Worm (Caenorhabditis elegans) whole organism, mixed stage, embryonic: ENCODE measurements around the gene C16D9.8.

ENCODE experiments used
- bed-3 ChIP-seq: fragments of 200-800 bp; sonication (Bioruptor generic); optimal IDR thresholded peaks from 3 replicates; lab custom pipeline; 2018; ENCODE audit warnings: mild to moderate bottlenecking, missing genetic modification characterization, moderate library complexity, missing compliant biosample characterization
- blmp-1 ChIP-seq: fragments of 150-350 bp; optimal IDR thresholded peaks from 2 replicates; lab custom pipeline; 2014; ENCODE audit warnings: missing biosample characterization, missing genetic modification characterization
- ceh-39 ChIP-seq: fragments of 150-350 bp; optimal IDR thresholded peaks from 2 replicates; lab custom pipeline; 2014; ENCODE audit warnings: missing biosample characterization, missing genetic modification characterization
- ceh-43 ChIP-seq: fragments of 200-800 bp; sonication (Bioruptor generic); optimal IDR thresholded peaks from 2 replicates; lab custom pipeline; 2018; ENCODE audit warnings: mild to moderate bottlenecking, missing genetic modification characterization, moderate library complexity, missing compliant biosample characterization
- ceh-83 ChIP-seq: fragments of 200-800 bp; sonication (Bioruptor generic); optimal IDR thresholded peaks from 2 replicates; lab custom pipeline; 2018; ENCODE audit warnings: mild to moderate bottlenecking, missing genetic modification characterization, missing compliant biosample characterization
- ces-1 ChIP-seq: fragments of 150-350 bp; optimal IDR thresholded peaks from 2 replicates; lab custom pipeline; 2014; ENCODE audit warnings: missing biosample characterization, missing genetic modification reagents, missing genetic modification characterization
- cnd-1 ChIP-seq: fragments of 200-800 bp; sonication (Bioruptor generic); optimal IDR thresholded peaks from 2 replicates; lab custom pipeline; 2018; ENCODE audit warnings: mild to moderate bottlenecking, missing genetic modification characterization, missing compliant biosample characterization
- drap-1 ChIP-seq: fragments of 200-800 bp; sonication (Bioruptor generic); optimal IDR thresholded peaks from 3 replicates; lab custom pipeline; 2018; ENCODE audit warnings: mild to moderate bottlenecking, missing genetic modification characterization, missing compliant biosample characterization
- elt-1 ChIP-seq: sonication (generic microtip); optimal IDR thresholded peaks from 2 replicates; lab custom pipeline; 2017; ENCODE audit warnings: missing genetic modification characterization, mild to moderate bottlenecking, missing compliant biosample characterization, antibody characterized with exemption, moderate library complexity, borderline replicate concordance; ENCODE audit not compliant: insufficient read depth
- elt-3 ChIP-seq: fragments of 150-350 bp; optimal IDR thresholded peaks from 2 replicates; lab custom pipeline; 2014; ENCODE audit warnings: missing biosample characterization, missing genetic modification characterization
- flh-1 ChIP-seq: fragments of 200-800 bp; sonication (Bioruptor generic); optimal IDR thresholded peaks from 2 replicates; lab custom pipeline; 2018; ENCODE audit warnings: mild to moderate bottlenecking, missing genetic modification characterization, moderate library complexity, missing compliant biosample characterization
- hlh-1 ChIP-seq: fragments of 150-350 bp; optimal IDR thresholded peaks from 2 replicates; lab custom pipeline; 2014; ENCODE audit warnings: missing biosample characterization, missing genetic modification reagents, missing genetic modification characterization
- lin-13 ChIP-seq: fragments of 150-350 bp; optimal IDR thresholded peaks from 2 replicates; lab custom pipeline; 2014; ENCODE audit warnings: missing biosample characterization, missing genetic modification characterization
- lin-32 ChIP-seq: fragments of 200-800 bp; sonication (Bioruptor generic); optimal IDR thresholded peaks from 2 replicates; lab custom pipeline; 2018; ENCODE audit warnings: mild to moderate bottlenecking, missing genetic modification characterization, missing compliant biosample characterization
- lsy-2 ChIP-seq: fragments of 150-350 bp; optimal IDR thresholded peaks from 2 replicates; lab custom pipeline; 2014; ENCODE audit warnings: missing biosample characterization, missing genetic modification characterization
- mep-1 ChIP-seq: fragments of 150-350 bp; optimal IDR thresholded peaks from 2 replicates; lab custom pipeline; 2017; ENCODE audit warnings: missing biosample characterization, missing genetic modification reagents, missing genetic modification characterization, inconsistent platforms
- mls-2 ChIP-seq: sonication (generic microtip); optimal IDR thresholded peaks from 2 replicates; lab custom pipeline; 2016; ENCODE audit warnings: mild to moderate bottlenecking, missing genetic modification characterization, moderate library complexity, missing compliant biosample characterization
- nhr-12 ChIP-seq: fragments of 150-350 bp; optimal IDR thresholded peaks from 2 replicates; lab custom pipeline; 2014; ENCODE audit warnings: missing biosample characterization, missing genetic modification characterization
- nhr-2 ChIP-seq: fragments of 150-350 bp; optimal IDR thresholded peaks from 2 replicates; lab custom pipeline; 2014; ENCODE audit warnings: missing biosample characterization, missing genetic modification characterization
- nhr-237 ChIP-seq: fragments of 150-350 bp; optimal IDR thresholded peaks from 2 replicates; lab custom pipeline; 2014; ENCODE audit warnings: missing biosample characterization, missing genetic modification characterization
- nhr-28 ChIP-seq: fragments of 150-350 bp; optimal IDR thresholded peaks from 2 replicates; lab custom pipeline; 2014; ENCODE audit warnings: missing biosample characterization, missing genetic modification characterization
- nhr-76 ChIP-seq: sonication (generic microtip); optimal IDR thresholded peaks from 2 replicates; lab custom pipeline; 2017; ENCODE audit warnings: missing biosample characterization, missing genetic modification characterization
- pha-4 ChIP-seq: fragments of 150-350 bp; optimal IDR thresholded peaks from 2 replicates; lab custom pipeline; 2018; ENCODE audit warnings: missing biosample characterization, missing genetic modification reagents, missing genetic modification characterization
- sem-2 ChIP-seq: fragments of 200-800 bp; sonication (Bioruptor generic); optimal IDR thresholded peaks from 2 replicates; lab custom pipeline; 2018; ENCODE audit warnings: mild to moderate bottlenecking, missing genetic modification characterization, missing compliant biosample characterization
- snpc-4 ChIP-seq: fragments of 150-350 bp; optimal IDR thresholded peaks from 2 replicates; lab custom pipeline; 2014; ENCODE audit warnings: missing biosample characterization, missing genetic modification characterization
- sptf-1 ChIP-seq: sonication (generic microtip); optimal IDR thresholded peaks from 2 replicates; lab custom pipeline; 2017; ENCODE audit warnings: mild to moderate bottlenecking, missing genetic modification characterization, moderate library complexity, missing compliant biosample characterization
- tbx-8 ChIP-seq: fragments of 200-800 bp; sonication (Bioruptor generic); optimal IDR thresholded peaks from 2 replicates; lab custom pipeline; 2018; ENCODE audit warnings: mild to moderate bottlenecking, missing genetic modification characterization, moderate library complexity, missing compliant biosample characterization
- unc-120 ChIP-seq: sonication (generic microtip); optimal IDR thresholded peaks from 2 replicates; lab custom pipeline; 2017; ENCODE audit warnings: missing genetic modification characterization, missing compliant biosample characterization; ENCODE audit not compliant: poor library complexity, severe bottlenecking
- unc-39 ChIP-seq: fragments of 150-350 bp; optimal IDR thresholded peaks from 2 replicates; lab custom pipeline; 2014; ENCODE audit warnings: missing biosample characterization, missing genetic modification characterization
- unc-62 ChIP-seq: fragments of 150-350 bp; optimal IDR thresholded peaks from 2 replicates; lab custom pipeline; 2014; ENCODE audit warnings: missing biosample characterization, missing genetic modification reagents, missing genetic modification characterization
- zip-8 ChIP-seq: fragments of 150-350 bp; optimal IDR thresholded peaks from 2 replicates; lab custom pipeline; 2014; ENCODE audit warnings: missing biosample characterization, missing genetic modification characterization
- ztf-11 ChIP-seq: fragments of 150-350 bp; optimal IDR thresholded peaks from 2 replicates; lab custom pipeline; 2014; ENCODE audit warnings: missing biosample characterization, missing genetic modification characterization

C16D9.8 gene

DNA sequence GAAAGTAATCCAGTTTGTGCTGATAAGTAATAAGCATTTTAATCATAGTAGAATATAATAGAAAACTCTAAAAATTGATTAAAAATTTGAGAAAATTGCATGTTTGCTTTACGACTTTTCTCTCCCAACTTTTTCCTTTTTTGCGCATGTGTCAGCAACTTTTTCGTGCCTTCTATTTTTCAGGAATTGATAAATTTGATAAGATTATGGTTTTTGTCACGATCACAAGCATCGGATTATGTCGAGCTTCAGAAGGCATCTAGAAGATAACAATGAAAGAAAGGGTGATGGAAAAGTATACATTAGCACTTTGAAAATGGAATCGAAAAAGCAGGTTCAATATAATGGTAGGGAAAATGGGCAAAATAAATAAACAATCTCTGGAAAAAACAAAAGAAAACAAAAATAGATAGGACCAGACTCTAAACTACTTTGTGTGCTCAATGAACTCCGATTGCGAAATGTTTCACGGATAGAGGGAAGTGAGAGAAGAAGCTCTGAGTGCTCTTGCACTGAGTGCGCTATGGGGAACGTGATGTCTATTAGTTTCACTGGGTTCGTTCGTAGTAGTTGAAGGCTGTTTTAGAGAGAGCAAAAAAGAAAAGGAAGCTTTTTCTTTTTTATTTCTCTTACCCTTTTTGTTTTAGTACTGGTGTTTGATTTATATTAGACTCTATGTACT is 24.9 kb upstream of the C16D9.8 start:
- TF ChIP-seq zip-8 (tag; lab: Kevin White, UChicago) (no peak), ceh-83 (GFP tag; lab: Kevin White, UChicago) (no peak), blmp-1 (no peak), lsy-2 (tag; lab: Kevin White, UChicago) (no peak), nhr-76 (tag; lab: Kevin White, UChicago) (no peak), sptf-1 (tag; lab: Kevin White, UChicago) (no peak), unc-120 (no peak), flh-1 (GFP tag; lab: Kevin White, UChicago) (no peak), pha-4 (tag; lab: Kevin White, UChicago) (no peak), nhr-2 (tag; lab: Kevin White, UChicago) (no peak), lin-32 (GFP tag; lab: Kevin White, UChicago) (no peak), unc-39 (tag; lab: Kevin White, UChicago) (no peak), drap-1 (GFP tag; lab: Kevin White, UChicago) (no peak), mep-1 (no peak), elt-1 (no peak), ceh-39 (tag; lab: Kevin White, UChicago) (no peak), nhr-237 (no peak), ztf-11 (tag; lab: Kevin White, UChicago) (no peak)

DNA sequence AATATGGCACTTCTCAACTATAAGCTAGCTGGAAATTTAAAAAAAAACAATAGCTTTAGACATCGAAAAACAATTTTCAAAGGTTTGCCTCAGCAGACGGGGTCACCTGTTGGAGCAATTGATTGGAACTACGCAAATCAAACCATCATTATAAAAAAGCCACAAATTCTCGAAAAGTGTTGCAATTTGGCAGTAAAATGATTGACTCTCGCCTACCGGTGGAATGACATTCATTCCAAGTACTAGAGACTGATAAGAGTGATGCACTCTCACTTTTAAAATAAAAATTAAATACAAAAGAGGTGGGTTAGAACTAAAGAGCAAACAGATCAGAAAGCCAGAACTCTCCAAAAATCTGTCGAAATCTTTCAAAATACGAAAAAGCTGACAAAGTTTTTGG is 22.1 kb upstream of the C16D9.8 start:
- TF ChIP-seq cnd-1 (tag; lab: Kevin White, UChicago) (no peak), lin-32 (GFP tag; lab: Kevin White, UChicago) (no peak), lin-13 (tag; lab: Kevin White, UChicago) (no peak), unc-39 (tag; lab: Kevin White, UChicago) (no peak), ceh-83 (GFP tag; lab: Kevin White, UChicago) (no peak), hlh-1 (tag; lab: Kevin White, UChicago) (no peak), ces-1 (GFP tag; lab: Kevin White, UChicago) (no peak), elt-1 (no peak), pha-4 (tag; lab: Kevin White, UChicago) (no peak), snpc-4 (no peak), tbx-8 (no peak), ztf-11 (tag; lab: Kevin White, UChicago) (no peak), bed-3 (GFP tag; lab: Kevin White, UChicago) (no peak), blmp-1 (no peak), mep-1 (no peak), ceh-43 (GFP tag; lab: Kevin White, UChicago) (no peak), sptf-1 (tag; lab: Kevin White, UChicago) (no peak), nhr-12 (tag; lab: Kevin White, UChicago) (no peak), mls-2 (tag; lab: Kevin White, UChicago) (no peak), elt-3 (tag; lab: Kevin White, UChicago) (no peak)

- TF ChIP-seq bed-3 (GFP tag; lab: Kevin White, UChicago), result no peak
- TF ChIP-seq sptf-1 (tag; lab: Kevin White, UChicago), result no peak
- TF ChIP-seq nhr-2 (tag; lab: Kevin White, UChicago), result no peak
- TF ChIP-seq nhr-12 (tag; lab: Kevin White, UChicago), result no peak
- TF ChIP-seq tbx-8, result no peak
- TF ChIP-seq snpc-4, result no peak
- TF ChIP-seq lin-13 (tag; lab: Kevin White, UChicago), result no peak
- no peak for TF ChIP-seq mep-1
- TF ChIP-seq mls-2 (tag; lab: Kevin White, UChicago), result no peak
- TF ChIP-seq ceh-83 (GFP tag; lab: Kevin White, UChicago), result no peak
- TF ChIP-seq nhr-28, result no peak
- TF ChIP-seq unc-62, result no peak
- TF ChIP-seq ces-1 (GFP tag; lab: Kevin White, UChicago), result no peak
- TF ChIP-seq, all 35 proteins: peak for 0
These were observed 21.4 kb upstream of the C16D9.8 start, which contains the start of gene slc-17.5 for ce11 chrV:8284800-8285199. slc-17.5 (minus strand) TSS chrV:8284900.

DNA sequence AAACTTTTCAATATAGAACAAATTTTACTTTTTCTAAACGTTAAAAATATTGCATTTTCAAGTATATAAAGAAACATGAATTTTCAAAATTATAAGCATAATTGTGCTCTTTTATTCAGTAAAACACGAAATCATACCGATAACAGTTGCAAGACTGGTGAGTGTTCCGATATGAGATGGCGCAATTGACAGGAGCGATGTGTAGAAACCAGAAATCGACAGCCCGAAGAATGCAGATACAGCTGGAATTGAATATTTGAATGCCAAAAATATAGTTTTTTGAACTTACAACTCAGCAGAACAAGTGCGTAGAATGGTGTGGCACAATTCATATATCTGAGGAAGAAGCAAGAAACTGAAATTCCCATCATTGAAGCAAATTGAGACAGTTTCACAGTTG is 19.6 kb upstream of the C16D9.8 start:
- no peak for TF ChIP-seq nhr-2 (tag; lab: Kevin White, UChicago)
- no peak for TF ChIP-seq ceh-39 (tag; lab: Kevin White, UChicago)

ce11 chrV:8281646-8282045 is 18.3 kb upstream of the C16D9.8 start:
- TF ChIP-seq nhr-76 (tag; lab: Kevin White, UChicago), result no peak
- TF ChIP-seq pha-4 (tag; lab: Kevin White, UChicago), result no peak
- TF ChIP-seq nhr-28, result no peak
- no peak for TF ChIP-seq tbx-8
- TF ChIP-seq elt-3 (tag; lab: Kevin White, UChicago), result no peak
- TF ChIP-seq ces-1 (GFP tag; lab: Kevin White, UChicago), result no peak
- no peak for TF ChIP-seq elt-1
- no peak for TF ChIP-seq mep-1
- no peak for TF ChIP-seq ceh-39 (tag; lab: Kevin White, UChicago)
- TF ChIP-seq snpc-4, result no peak
- TF ChIP-seq unc-120, result no peak
- no peak for TF ChIP-seq mls-2 (tag; lab: Kevin White, UChicago)
- no peak for TF ChIP-seq hlh-1 (tag; lab: Kevin White, UChicago)
- no peak for TF ChIP-seq nhr-2 (tag; lab: Kevin White, UChicago)
- TF ChIP-seq drap-1 (GFP tag; lab: Kevin White, UChicago), result no peak
- TF ChIP-seq lin-32 (GFP tag; lab: Kevin White, UChicago), result no peak
- TF ChIP-seq ceh-43 (GFP tag; lab: Kevin White, UChicago), result no peak
- no peak for TF ChIP-seq zip-8 (tag; lab: Kevin White, UChicago)
- TF ChIP-seq sem-2 (GFP tag; lab: Kevin White, UChicago), result no peak
